Worm (Caenorhabditis elegans) whole organism, L3 larva: Measurements from ENCODE around the gene rsp-4.

Source experiments
- ZK546.5 ChIP-seq: sonication (generic microtip); optimal IDR thresholded peaks from 2 replicates; lab custom pipeline; 2017; ENCODE audit warnings: missing biosample characterization, missing genetic modification characterization
- elt-1 ChIP-seq: fragments of 150-350 bp; optimal IDR thresholded peaks from 2 replicates; lab custom pipeline; 2014; ENCODE audit warnings: missing biosample characterization, missing genetic modification characterization
- lin-15B ChIP-seq: fragments of 150-350 bp; optimal IDR thresholded peaks from 2 replicates; lab custom pipeline; 2014; ENCODE audit warnings: missing biosample characterization, missing genetic modification characterization
- mdl-1 ChIP-seq: fragments of 150-350 bp; optimal IDR thresholded peaks from 2 replicates; lab custom pipeline; 2014; ENCODE audit warnings: missing biosample characterization, missing genetic modification characterization
- mml-1 ChIP-seq: fragments of 150-350 bp; sonication (generic microtip); optimal IDR thresholded peaks from 3 replicates; lab custom pipeline; 2014; ENCODE audit warnings: missing biosample characterization, missing genetic modification characterization
- nhr-11 ChIP-seq: fragments of 150-350 bp; optimal IDR thresholded peaks from 2 replicates; lab custom pipeline; 2014; ENCODE audit warnings: missing biosample characterization, missing genetic modification characterization
- nhr-12 ChIP-seq: fragments of 150-350 bp; optimal IDR thresholded peaks from 2 replicates; lab custom pipeline; 2014; ENCODE audit warnings: missing biosample characterization, missing genetic modification characterization
- nhr-237 ChIP-seq: fragments of 150-350 bp; optimal IDR thresholded peaks from 2 replicates; lab custom pipeline; 2014; ENCODE audit warnings: missing biosample characterization, missing genetic modification characterization
- nhr-25 ChIP-seq: sonication (generic microtip); optimal IDR thresholded peaks from 2 replicates; lab custom pipeline; 2017; ENCODE audit warnings: missing biosample characterization, missing genetic modification characterization
- nhr-28 ChIP-seq: fragments of 150-350 bp; optimal IDR thresholded peaks from 2 replicates; lab custom pipeline; 2014; ENCODE audit warnings: missing biosample characterization, missing genetic modification characterization
- pqm-1 ChIP-seq: fragments of 150-350 bp; optimal IDR thresholded peaks from 2 replicates; lab custom pipeline; 2017; ENCODE audit warnings: missing biosample characterization, missing genetic modification characterization, inconsistent platforms
- snpc-4 ChIP-seq: fragments of 150-350 bp; optimal IDR thresholded peaks from 2 replicates; lab custom pipeline; 2014; ENCODE audit warnings: missing biosample characterization, missing genetic modification characterization

DNA sequence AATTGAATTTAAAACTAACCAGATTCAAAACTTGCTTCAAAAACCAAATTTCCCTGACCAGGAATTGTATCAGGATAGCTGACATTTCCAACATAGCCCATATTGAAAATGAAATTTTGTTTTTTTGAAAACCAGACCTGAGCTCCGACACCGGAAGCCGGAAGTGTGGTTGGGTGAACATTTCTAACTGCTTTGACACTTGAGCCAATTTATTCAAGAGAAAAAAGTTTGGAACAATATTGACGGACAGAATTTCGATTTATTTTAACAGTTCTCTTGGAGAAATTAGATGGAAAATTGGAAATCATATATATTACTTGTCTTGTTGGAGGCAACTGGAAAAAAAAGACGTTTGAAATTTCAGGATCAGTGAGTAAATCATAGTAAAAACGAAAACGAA lies 1.4 kb downstream of the rsp-4 start, which contains the start of gene ccpp-6:
- TF ChIP-seq snpc-4 (tag; lab: Kevin White, UChicago) (no peak), lin-15B (tag; lab: Kevin White, UChicago) (no peak), ZK546.5 (tag; lab: Kevin White, UChicago) (no peak), nhr-11 (tag; lab: Kevin White, UChicago) (no peak), nhr-25 (tag; lab: Kevin White, UChicago) (no peak), nhr-12 (tag; lab: Kevin White, UChicago) (no peak), mdl-1 (no peak), pqm-1 (tag; lab: Kevin White, UChicago) (no peak), nhr-237 (no peak), elt-1 (tag; lab: Kevin White, UChicago) (no peak), nhr-28 (no peak), mml-1 (tag; lab: Kevin White, UChicago) (no peak)
